Worm (Caenorhabditis elegans) whole organism, L1 larva: Measurements from ENCODE around the gene R09F10.3.
A peak's percentile ranks its signal among the peaks of the same experiment; 100 is the strongest.

Experiments
- C16A3.4 ChIP-seq: fragments of 150-350 bp; optimal IDR thresholded peaks from 2 replicates; lab custom pipeline; 2014; ENCODE audit warnings: missing biosample characterization, missing genetic modification characterization
- F16B12.6 ChIP-seq: fragments of 150-350 bp; optimal IDR thresholded peaks from 2 replicates; lab custom pipeline; 2014; ENCODE audit warnings: missing biosample characterization, missing genetic modification characterization
- aha-1 ChIP-seq: fragments of 150-350 bp; optimal IDR thresholded peaks from 2 replicates; lab custom pipeline; 2014; ENCODE audit warnings: missing biosample characterization, missing genetic modification characterization
- ama-1 ChIP-seq: fragments of 150-350 bp; optimal IDR thresholded peaks from 2 replicates; lab custom pipeline; 2014
- blmp-1 ChIP-seq: fragments of 150-350 bp; optimal IDR thresholded peaks from 2 replicates; lab custom pipeline; 2014; ENCODE audit warnings: missing biosample characterization, missing genetic modification characterization
- ceh-8 ChIP-seq: fragments of 200-800 bp; sonication (Bioruptor generic); optimal IDR thresholded peaks from 2 replicates; lab custom pipeline; 2018; ENCODE audit warnings: mild to moderate bottlenecking, missing genetic modification characterization, moderate library complexity, missing compliant biosample characterization
- ceh-88 ChIP-seq: fragments of 200-800 bp; sonication (Bioruptor generic); IDR thresholded peaks from 2 replicates; pipeline ENCODE4 v1.3.6; 2022; ENCODE audit warnings: missing genetic modification characterization, missing compliant biosample characterization
- ces-1 ChIP-seq: fragments of 150-350 bp; optimal IDR thresholded peaks from 2 replicates; lab custom pipeline; 2014; ENCODE audit warnings: missing biosample characterization, missing genetic modification reagents, missing genetic modification characterization
- efl-1 ChIP-seq, 4 experiments: fragments of 150-350 bp; optimal IDR thresholded peaks in 3 of 4; peaks in 1 of 4; 1 replicate in 1 of 4; 2 replicates in 3 of 4; lab custom pipeline; 2014; ENCODE audit warnings: missing biosample characterization in 2 of 4, missing genetic modification characterization in 2 of 4, missing genetic modification reagents in 2 of 4
- egl-13 ChIP-seq: sonication (generic microtip); optimal IDR thresholded peaks from 2 replicates; lab custom pipeline; 2016; ENCODE audit warnings: missing genotype, missing genetic modification reagents, missing genetic modification characterization, missing compliant biosample characterization
- ets-5 ChIP-seq: fragments of 200-800 bp; sonication (Bioruptor generic); IDR thresholded peaks from 2 replicates; pipeline ENCODE4 v1.3.6; 2022; ENCODE audit warnings: missing genetic modification characterization, missing compliant biosample characterization
- hlh-4 ChIP-seq: sonication (generic microtip); optimal IDR thresholded peaks from 2 replicates; lab custom pipeline; 2016; ENCODE audit warnings: mild to moderate bottlenecking, missing genetic modification characterization, missing compliant biosample characterization
- lin-14 ChIP-seq: fragments of 200-800 bp; sonication (Bioruptor generic); optimal IDR thresholded peaks from 2 replicates; lab custom pipeline; 2018; ENCODE audit warnings: mild to moderate bottlenecking, missing genetic modification characterization, moderate library complexity, missing compliant biosample characterization
- lin-15B ChIP-seq: fragments of 150-350 bp; sonication (generic microtip); optimal IDR thresholded peaks from 3 replicates; lab custom pipeline; 2014; ENCODE audit warnings: missing biosample characterization, missing genetic modification characterization
- mab-9 ChIP-seq: fragments of 200-800 bp; sonication (Bioruptor generic); IDR thresholded peaks from 2 replicates; pipeline ENCODE4 v1.3.6; 2022; ENCODE audit warnings: missing genetic modification reagents, missing genetic modification characterization, missing compliant biosample characterization
- mdl-1 ChIP-seq, 2 experiments: fragments of 150-350 bp; optimal IDR thresholded peaks; 2 replicates each; lab custom pipeline; 2014 to 2017; ENCODE audit warnings: missing biosample characterization in 2 of 2, missing genetic modification characterization in 2 of 2, inconsistent platforms in 1 of 2
- mef-2 ChIP-seq: fragments of 150-350 bp; optimal IDR thresholded peaks from 2 replicates; lab custom pipeline; 2014; ENCODE audit warnings: missing biosample characterization, missing genetic modification characterization
- mep-1 ChIP-seq: fragments of 150-350 bp; optimal IDR thresholded peaks from 2 replicates; lab custom pipeline; 2014; ENCODE audit warnings: missing biosample characterization, missing genetic modification characterization
- nhr-20 ChIP-seq: sonication (generic microtip); optimal IDR thresholded peaks from 2 replicates; lab custom pipeline; 2016; ENCODE audit warnings: mild to moderate bottlenecking, missing genetic modification characterization, missing compliant biosample characterization
- nhr-237 ChIP-seq: fragments of 150-350 bp; optimal IDR thresholded peaks from 2 replicates; lab custom pipeline; 2014; ENCODE audit warnings: missing biosample characterization, missing genetic modification characterization
- nhr-28 ChIP-seq: fragments of 150-350 bp; optimal IDR thresholded peaks from 2 replicates; lab custom pipeline; 2014; ENCODE audit warnings: missing biosample characterization, missing genetic modification characterization
- nhr-71 ChIP-seq: sonication (generic microtip); optimal IDR thresholded peaks from 2 replicates; lab custom pipeline; 2016; ENCODE audit warnings: mild to moderate bottlenecking, missing genetic modification characterization, moderate library complexity, missing compliant biosample characterization
- nhr-76 ChIP-seq: sonication (generic microtip); optimal IDR thresholded peaks from 2 replicates; lab custom pipeline; 2017; ENCODE audit warnings: missing biosample characterization, missing genetic modification characterization
- nhr-84 ChIP-seq: sonication (generic microtip); optimal IDR thresholded peaks from 2 replicates; lab custom pipeline; 2017; ENCODE audit warnings: missing biosample characterization, missing genetic modification characterization
- nhr-85 ChIP-seq: sonication (generic microtip); peaks from one replicate; lab custom pipeline; 2016; ENCODE audit warnings: missing genetic modification characterization, inconsistent platforms, missing compliant biosample characterization
- nhr-90 ChIP-seq: sonication (generic microtip); optimal IDR thresholded peaks from 2 replicates; lab custom pipeline; 2016; ENCODE audit warnings: mild to moderate bottlenecking, missing genetic modification characterization, missing compliant biosample characterization; ENCODE audit not compliant: poor library complexity
- rnt-1 ChIP-seq: sonication (generic microtip); optimal IDR thresholded peaks from 2 replicates; lab custom pipeline; 2016; ENCODE audit warnings: mild to moderate bottlenecking, missing genetic modification characterization, moderate library complexity, missing compliant biosample characterization
- sptf-1 ChIP-seq: fragments of 150-350 bp; optimal IDR thresholded peaks from 2 replicates; lab custom pipeline; 2014; ENCODE audit warnings: missing biosample characterization, missing genetic modification characterization
- sup-37 ChIP-seq: fragments of 200-800 bp; sonication (Bioruptor generic); optimal IDR thresholded peaks from 2 replicates; lab custom pipeline; 2018; ENCODE audit warnings: mild to moderate bottlenecking, missing genetic modification characterization, missing compliant biosample characterization
- unc-130 ChIP-seq: fragments of 150-350 bp; optimal IDR thresholded peaks from 2 replicates; lab custom pipeline; 2017; ENCODE audit warnings: missing biosample characterization, missing genetic modification characterization, inconsistent platforms
- unc-86 ChIP-seq: sonication (generic microtip); optimal IDR thresholded peaks from 2 replicates; lab custom pipeline; 2016; ENCODE audit warnings: missing genetic modification characterization, missing compliant biosample characterization
- ztf-11 ChIP-seq, 2 experiments: sonication (generic microtip); optimal IDR thresholded peaks; 2 replicates each; lab custom pipeline; 2016 to 2017; ENCODE audit warnings: missing genetic modification characterization in 2 of 2, missing biosample characterization in 1 of 2, missing compliant biosample characterization in 1 of 2

The R09F10.3 gene

ce11 chrX:8297333-8297732 is 2.9 kb downstream of the R09F10.3 start:
- no peak for TF ChIP-seq lin-15B (tag; lab: Kevin White, UChicago)
- no peak for TF ChIP-seq sptf-1 (tag; lab: Kevin White, UChicago)
- TF ChIP-seq mdl-1 (tag; optimal IDR thresholded peaks at IDR 0.05; lab: Kevin White, UChicago), result no peak
- no peak for TF ChIP-seq ceh-8 (GFP tag; lab: Kevin White, UChicago)

- TF ChIP-seq lin-14 (GFP tag; lab: Kevin White, UChicago) (no peak), nhr-28 (tag; lab: Kevin White, UChicago) (no peak), ets-5 (GFP tag; lab: Robert Waterston, UW) (no peak), egl-13 (tag; lab: Kevin White, UChicago) (no peak), unc-86 (tag; lab: Kevin White, UChicago) (no peak), mef-2 (tag; lab: Kevin White, UChicago) (no peak), mdl-1 (tag; optimal IDR thresholded peaks at IDR 0.05; lab: Kevin White, UChicago) (no peak), ztf-11 (tag; optimal IDR thresholded peaks at IDR 0.05; lab: Kevin White, UChicago) (no peak), ceh-88 (GFP tag; lab: Robert Waterston, UW) (no peak), rnt-1 (no peak), nhr-90 (tag; lab: Kevin White, UChicago) (no peak), nhr-237 (tag; lab: Kevin White, UChicago) (no peak), lin-15B (tag; lab: Kevin White, UChicago) (no peak)
Measured at ce11 chrX:8299554-8299953, 5.1 kb downstream of the R09F10.3 start, which contains the start of gene ced-13. ced-13 (minus strand) TSS chrX:8299654.

ce11 chrX:8302299-8302698 is 7.9 kb downstream of the R09F10.3 start, which contains the start of gene inx-5:
inx-5 (minus strand) TSS chrX:8302399.
- TF ChIP-seq ama-1 (lab: Kevin White, UChicago), result no peak
- peak; percentile 18 for TF ChIP-seq blmp-1 (tag; lab: Kevin White, UChicago)
- TF ChIP-seq nhr-76 (tag; lab: Kevin White, UChicago), result no peak
- TF ChIP-seq, all 84 proteins: peak for 1

- TF ChIP-seq nhr-84 (tag; lab: Kevin White, UChicago), result no peak
- no peak for TF ChIP-seq sup-37 (GFP tag; lab: Kevin White, UChicago)
- TF ChIP-seq lin-14 (GFP tag; lab: Kevin White, UChicago), result peak; percentile 21
- TF ChIP-seq nhr-20, result peak; percentile 28
- no peak for TF ChIP-seq aha-1 (tag; lab: Kevin White, UChicago)
- no peak for TF ChIP-seq C16A3.4
- no peak for TF ChIP-seq ces-1 (GFP tag; lab: Kevin White, UChicago)
- TF ChIP-seq mab-9, result no peak
- TF ChIP-seq mep-1 (tag; lab: Kevin White, UChicago), result peak; percentile 24
- TF ChIP-seq efl-1 (optimal IDR thresholded peaks at IDR 0.05; lab: Kevin White, UChicago), result no peak
- TF ChIP-seq efl-1 (GFP tag; optimal IDR thresholded peaks at IDR 0.05 in 1 of 2; lab: Kevin White, UChicago), result peak in 1 of 2 experiments; percentile 90
- no peak for TF ChIP-seq nhr-237 (tag; lab: Kevin White, UChicago)
- TF ChIP-seq blmp-1 (tag; lab: Kevin White, UChicago), result peak; percentile 69
- no peak for TF ChIP-seq mdl-1 (tag; optimal IDR thresholded peaks at IDR 0.05; lab: Kevin White, UChicago)
- TF ChIP-seq nhr-85, result peak; percentile 73
Measured at ce11 chrX:8302803-8303202, 8.4 kb downstream of the R09F10.3 start.

ce11 chrX:8307600-8307999 is 13.2 kb downstream of the R09F10.3 start, which contains the start of gene R09F10.5:
R09F10.5 (minus strand) TSS chrX:8307700.
- TF ChIP-seq unc-130 (tag; lab: Kevin White, UChicago) (no peak), ceh-8 (GFP tag; lab: Kevin White, UChicago) (no peak), mef-2 (tag; lab: Kevin White, UChicago) (no peak), hlh-4 (tag; lab: Kevin White, UChicago) (no peak), nhr-237 (tag; lab: Kevin White, UChicago) (no peak), nhr-28 (tag; lab: Kevin White, UChicago) (no peak), nhr-76 (tag; lab: Kevin White, UChicago) (no peak), F16B12.6 (tag; lab: Kevin White, UChicago) (no peak), ces-1 (GFP tag; lab: Kevin White, UChicago) (peak; percentile 19), nhr-71 (tag; lab: Kevin White, UChicago) (no peak), lin-14 (GFP tag; lab: Kevin White, UChicago) (peak; percentile 15)
